Fruit fly (Drosophila melanogaster) whole organism, embryonic: Measurements from ENCODE around the gene CG4278.
A peak's percentile ranks its signal among the peaks of the same experiment; 100 is the strongest.

Experiments used
- Antp ChIP-seq: fragments of 200-800 bp; sonication (Bioruptor generic); optimal IDR thresholded peaks from 3 replicates; lab custom pipeline; 2016; ENCODE audit warnings: missing biosample characterization, missing genetic modification characterization
- CG10979 ChIP-seq: fragments of 200-800 bp; sonication (Bioruptor generic); optimal IDR thresholded peaks from 2 replicates; lab custom pipeline; 2018; ENCODE audit warnings: missing biosample characterization, mild to moderate bottlenecking, missing genetic modification characterization, moderate library complexity
- CG12391 ChIP-seq: fragments of 200-800 bp; sonication (Bioruptor generic); optimal IDR thresholded peaks from 3 replicates; lab custom pipeline; 2018; ENCODE audit warnings: missing biosample characterization, mild to moderate bottlenecking, missing genetic modification characterization, moderate library complexity
- CG1529 ChIP-seq: fragments of 200-800 bp; sonication (Bioruptor generic); optimal IDR thresholded peaks from 3 replicates; lab custom pipeline; 2018; ENCODE audit warnings: missing biosample characterization, missing genetic modification characterization
- CG17328 ChIP-seq: fragments of 200-800 bp; sonication (Bioruptor generic); IDR thresholded peaks from 2 replicates; pipeline ENCODE4 v1.3.6; 2022; ENCODE audit warnings: missing biosample characterization, missing genetic modification characterization
- CG17359 ChIP-seq: fragments of 200-800 bp; sonication (Bioruptor generic); optimal IDR thresholded peaks from 3 replicates; lab custom pipeline; 2018; ENCODE audit warnings: missing biosample characterization, mild to moderate bottlenecking, missing genetic modification characterization, moderate library complexity
- CG17361 ChIP-seq: fragments of 200-800 bp; sonication (Bioruptor generic); IDR thresholded peaks from 3 replicates; pipeline ENCODE4 v1.3.6; 2022; ENCODE audit warnings: missing biosample characterization, missing genetic modification characterization
- CG17912 ChIP-seq: fragments of 200-800 bp; sonication (Bioruptor generic); optimal IDR thresholded peaks from 2 replicates; lab custom pipeline; 2018; ENCODE audit warnings: missing biosample characterization, mild to moderate bottlenecking, missing genetic modification characterization
- CG31224 ChIP-seq: fragments of 200-800 bp; sonication (Bioruptor generic); IDR thresholded peaks from 2 replicates; pipeline ENCODE4 v1.3.6; 2022; ENCODE audit warnings: missing biosample characterization, missing genetic modification characterization
- CG5245 ChIP-seq: fragments of 200-800 bp; sonication (Bioruptor generic); optimal IDR thresholded peaks from 3 replicates; lab custom pipeline; 2016; ENCODE audit warnings: missing biosample characterization, missing genetic modification characterization
- CG5953 ChIP-seq: fragments of 200-800 bp; sonication (Bioruptor generic); IDR thresholded peaks from 2 replicates; pipeline ENCODE4 v1.3.6; 2022; ENCODE audit warnings: missing biosample characterization, missing genetic modification characterization
- CG6272 ChIP-seq: fragments of 200-800 bp; sonication (Bioruptor generic); IDR thresholded peaks from 2 replicates; pipeline ENCODE4 v1.3.6; 2022; ENCODE audit warnings: missing biosample characterization, missing genetic modification characterization
- CG6791 ChIP-seq: fragments of 200-800 bp; sonication (Bioruptor generic); IDR thresholded peaks from 3 replicates; pipeline ENCODE4 v1.3.6; 2022; ENCODE audit warnings: missing biosample characterization, missing genetic modification characterization; ENCODE audit not compliant: partially characterized antibody
- CG8924 ChIP-seq: fragments of 200-800 bp; optimal IDR thresholded peaks from 3 replicates; lab custom pipeline; 2019; ENCODE audit warnings: missing biosample characterization, mild to moderate bottlenecking, missing genetic modification characterization, moderate library complexity
- CoRest ChIP-seq: fragments of 200-800 bp; sonication (Bioruptor generic); optimal IDR thresholded peaks from 3 replicates; lab custom pipeline; 2018; ENCODE audit warnings: missing biosample characterization, mild to moderate bottlenecking, missing genetic modification characterization, moderate library complexity
- D19A ChIP-seq: fragments of 200-800 bp; optimal IDR thresholded peaks from 3 replicates; lab custom pipeline; 2019; ENCODE audit warnings: missing biosample characterization, mild to moderate bottlenecking, missing genetic modification characterization, moderate library complexity
- Dip3 ChIP-seq: fragments of 200-800 bp; sonication (Bioruptor generic); optimal IDR thresholded peaks from 3 replicates; lab custom pipeline; 2016; ENCODE audit warnings: missing biosample characterization, missing genetic modification characterization
- Dref ChIP-seq: fragments of 200-800 bp; sonication (Bioruptor generic); IDR thresholded peaks from 2 replicates; pipeline ENCODE4 v1.3.6; 2022; ENCODE audit warnings: missing biosample characterization, missing genetic modification characterization
- E2f1 ChIP-seq: fragments of 200-800 bp; sonication (Bioruptor generic); IDR thresholded peaks from 2 replicates; pipeline ENCODE4 v1.3.6; 2022; ENCODE audit warnings: missing biosample characterization, missing genetic modification characterization
- GATAe ChIP-seq: fragments of 200-800 bp; sonication (Bioruptor generic); conservative IDR thresholded peaks from 2 replicates; pipeline ENCODE4 v1.3.6; 2022; ENCODE audit warnings: missing biosample characterization, missing genetic modification characterization
- Gug ChIP-seq: fragments of 200-800 bp; sonication (Bioruptor generic); IDR thresholded peaks from 4 replicates; pipeline ENCODE4 v1.3.6; 2022; ENCODE audit warnings: missing biosample characterization, missing genetic modification characterization
- Mrtf ChIP-seq: fragments of 200-800 bp; sonication (Bioruptor generic); IDR thresholded peaks from 3 replicates; pipeline ENCODE4 v1.3.6; 2022; ENCODE audit warnings: missing biosample characterization, missing genetic modification characterization
- NC2α ChIP-seq: fragments of 200-800 bp; sonication (Bioruptor generic); optimal IDR thresholded peaks from 2 replicates; lab custom pipeline; 2016; ENCODE audit warnings: missing biosample characterization, missing genetic modification characterization
- NC2β ChIP-seq: fragments of 200-800 bp; sonication (Bioruptor generic); optimal IDR thresholded peaks from 2 replicates; lab custom pipeline; 2016; ENCODE audit warnings: missing biosample characterization, missing genetic modification characterization
- Tbp ChIP-seq: fragments of >200 bp; optimal IDR thresholded peaks from 2 replicates; lab custom pipeline; 2018; ENCODE audit warnings: missing biosample characterization, missing genetic modification characterization
- Xbp1 ChIP-seq: fragments of 200-800 bp; sonication (Bioruptor generic); optimal IDR thresholded peaks from 3 replicates; lab custom pipeline; 2016; ENCODE audit warnings: missing biosample characterization, mild to moderate bottlenecking, missing genetic modification characterization
- ab ChIP-seq: fragments of 200-800 bp; sonication (Bioruptor generic); optimal IDR thresholded peaks from 2 replicates; lab custom pipeline; 2016; ENCODE audit warnings: missing biosample characterization, missing genetic modification characterization
- ac ChIP-seq: fragments of 200-800 bp; sonication (Bioruptor generic); optimal IDR thresholded peaks from 3 replicates; lab custom pipeline; 2017; ENCODE audit warnings: missing biosample characterization, mild to moderate bottlenecking, missing genetic modification characterization
- ara ChIP-seq: fragments of 200-800 bp; sonication (Bioruptor generic); IDR thresholded peaks from 2 replicates; pipeline ENCODE4 v1.3.6; 2022; ENCODE audit warnings: missing biosample characterization, missing genetic modification characterization
- cas ChIP-seq: fragments of 200-800 bp; sonication (Bioruptor generic); IDR thresholded peaks from 2 replicates; pipeline ENCODE4 v1.3.6; 2022; ENCODE audit warnings: missing biosample characterization, missing genetic modification characterization
- crol ChIP-seq: fragments of 200-800 bp; sonication (Bioruptor generic); IDR thresholded peaks from 2 replicates; pipeline ENCODE4 v1.3.6; 2022; ENCODE audit warnings: missing biosample characterization, missing genetic modification characterization
- dati ChIP-seq: fragments of 200-800 bp; sonication (Bioruptor generic); IDR thresholded peaks from 2 replicates; pipeline ENCODE4 v1.3.6; 2022; ENCODE audit warnings: missing biosample characterization, missing genetic modification characterization
- disco-r ChIP-seq: fragments of 200-800 bp; sonication (Bioruptor generic); optimal IDR thresholded peaks from 2 replicates; lab custom pipeline; 2016; ENCODE audit warnings: missing biosample characterization, missing genetic modification characterization
- dmrt11E ChIP-seq: fragments of 200-800 bp; sonication (Bioruptor generic); optimal IDR thresholded peaks from 3 replicates; lab custom pipeline; 2018; ENCODE audit warnings: missing biosample characterization, mild to moderate bottlenecking, missing genetic modification characterization, moderate library complexity
- emc ChIP-seq: fragments of 200-800 bp; sonication (Bioruptor generic); optimal IDR thresholded peaks from 2 replicates; lab custom pipeline; 2016; ENCODE audit warnings: missing biosample characterization, missing genetic modification characterization
- fd64A ChIP-seq: fragments of 200-800 bp; sonication (Bioruptor generic); optimal IDR thresholded peaks from 3 replicates; lab custom pipeline; 2018; ENCODE audit warnings: missing biosample characterization, mild to moderate bottlenecking, missing genetic modification characterization
- ind ChIP-seq: fragments of 200-800 bp; sonication (Bioruptor generic); optimal IDR thresholded peaks from 3 replicates; lab custom pipeline; 2016; ENCODE audit warnings: missing biosample characterization, missing genetic modification characterization
- kah ChIP-seq: fragments of 200-800 bp; sonication (Bioruptor generic); optimal IDR thresholded peaks from 2 replicates; lab custom pipeline; 2018; ENCODE audit warnings: missing biosample characterization, mild to moderate bottlenecking, missing genetic modification characterization
- kay ChIP-seq: fragments of 200-800 bp; sonication (Bioruptor generic); optimal IDR thresholded peaks from 2 replicates; lab custom pipeline; 2016; ENCODE audit warnings: missing biosample characterization, missing genetic modification characterization
- knrl ChIP-seq: fragments of 200-800 bp; sonication (Bioruptor generic); IDR thresholded peaks from 3 replicates; pipeline ENCODE4 v1.3.6; 2022; ENCODE audit warnings: missing biosample characterization, missing genetic modification characterization; ENCODE audit not compliant: partially characterized antibody
- lab ChIP-seq: fragments of 200-800 bp; sonication (Bioruptor generic); optimal IDR thresholded peaks from 3 replicates; lab custom pipeline; 2017; ENCODE audit warnings: missing biosample characterization, missing genetic modification characterization, mild to moderate bottlenecking, moderate library complexity, missing genetic modification reagents
- nau ChIP-seq: fragments of 200-800 bp; sonication (Bioruptor generic); optimal IDR thresholded peaks from 3 replicates; lab custom pipeline; 2017; ENCODE audit warnings: missing biosample characterization, mild to moderate bottlenecking, missing genetic modification characterization, missing genetic modification reagents
- nerfin-1 ChIP-seq: fragments of 200-800 bp; sonication (Bioruptor generic); optimal IDR thresholded peaks from 3 replicates; lab custom pipeline; 2019; ENCODE audit warnings: missing biosample characterization, mild to moderate bottlenecking, missing genetic modification characterization, moderate library complexity
- pb ChIP-seq: fragments of 200-800 bp; sonication (Bioruptor generic); optimal IDR thresholded peaks from 3 replicates; lab custom pipeline; 2016; ENCODE audit warnings: missing biosample characterization, missing genetic modification characterization
- peb ChIP-seq: fragments of 200-800 bp; sonication (Bioruptor generic); IDR thresholded peaks from 2 replicates; pipeline ENCODE4 v1.3.6; 2022; ENCODE audit warnings: missing biosample characterization, missing genetic modification characterization
- phol ChIP-seq: fragments of 200-800 bp; sonication (Bioruptor generic); optimal IDR thresholded peaks from 3 replicates; lab custom pipeline; 2018; ENCODE audit warnings: missing biosample characterization, mild to moderate bottlenecking, missing genetic modification characterization, moderate library complexity
- pnt ChIP-seq: fragments of 200-800 bp; sonication (Bioruptor generic); optimal IDR thresholded peaks from 3 replicates; lab custom pipeline; 2016; ENCODE audit warnings: missing biosample characterization, missing genetic modification characterization
- pros ChIP-seq: fragments of 200-800 bp; sonication (Bioruptor generic); optimal IDR thresholded peaks from 3 replicates; lab custom pipeline; 2019; ENCODE audit warnings: missing biosample characterization, mild to moderate bottlenecking, missing genetic modification characterization, moderate library complexity
- sd ChIP-seq: fragments of 200-800 bp; sonication (Bioruptor generic); optimal IDR thresholded peaks from 3 replicates; lab custom pipeline; 2018; ENCODE audit warnings: missing biosample characterization, mild to moderate bottlenecking, missing genetic modification characterization, moderate library complexity
- shn ChIP-seq: fragments of 200-800 bp; sonication (Bioruptor generic); optimal IDR thresholded peaks from 3 replicates; lab custom pipeline; 2016; ENCODE audit warnings: missing biosample characterization, missing genetic modification characterization
- tio ChIP-seq: fragments of 200-800 bp; sonication (Bioruptor generic); optimal IDR thresholded peaks from 2 replicates; lab custom pipeline; 2017; ENCODE audit warnings: missing biosample characterization, missing genetic modification characterization, inconsistent platforms
- trh ChIP-seq: fragments of 200-800 bp; sonication (Bioruptor generic); optimal IDR thresholded peaks from 2 replicates; lab custom pipeline; 2016; ENCODE audit warnings: missing biosample characterization, missing genetic modification characterization

CG4278 gene

dm6 chr2L:16329102-16329520 is 2.2 kb downstream of the CG4278 start, which contains the start of gene mRpL4 (continued):
- no peak for TF ChIP-seq CG17359 (tag; lab: Kevin White, UChicago)
- peak; percentile 57 for TF ChIP-seq CG8924 (tag; lab: Kevin White, UChicago)
- peak; percentile 50 for TF ChIP-seq CG10979 (tag; lab: Kevin White, UChicago)
- peak; percentile 66 for TF ChIP-seq CG31224 (GFP tag; lab: Robert Waterston, UW)
- TF ChIP-seq phol (tag; lab: Kevin White, UChicago), result peak; percentile 79
- TF ChIP-seq Dip3, result peak; percentile 89
- peak; percentile 47 for TF ChIP-seq ab (GFP tag; lab: Kevin White, UChicago)
- TF ChIP-seq D19A (tag; lab: Kevin White, UChicago), result peak; percentile 37
- TF ChIP-seq Antp (GFP tag; lab: Kevin White, UChicago), result peak; percentile 88
- peak; percentile 72 for TF ChIP-seq CG12391
- peak; percentile 13 for TF ChIP-seq NC2α (GFP tag; lab: Kevin White, UChicago)
- peak; percentile 52 for TF ChIP-seq pb (GFP tag; lab: Kevin White, UChicago)
- TF ChIP-seq Xbp1, result peak; percentile 81
- no peak for TF ChIP-seq nau (GFP tag; lab: Kevin White, UChicago)
- peak; percentile 54 for TF ChIP-seq trh
- TF ChIP-seq emc (GFP tag; lab: Kevin White, UChicago), result no peak
- TF ChIP-seq dati (GFP tag; lab: Robert Waterston, UW), result no peak
- no peak for TF ChIP-seq ac
- no peak for TF ChIP-seq Tbp (GFP tag; lab: Kevin White, UChicago)
- peak; percentile 76 for TF ChIP-seq shn (GFP tag; lab: Kevin White, UChicago)
- peak; percentile 97 for TF ChIP-seq Dref (GFP tag; lab: Robert Waterston, UW)
- no peak for TF ChIP-seq peb (GFP tag; lab: Robert Waterston, UW)
- peak; percentile 60 for TF ChIP-seq NC2β (GFP tag; lab: Kevin White, UChicago)
- TF ChIP-seq ara (GFP tag; lab: Robert Waterston, UW), result peak; percentile 52; the same call in 1 of the 2 replicates
- TF ChIP-seq Gug (GFP tag; lab: Robert Waterston, UW), result peak; percentile 84
- TF ChIP-seq crol, result no peak
- no peak for TF ChIP-seq nerfin-1
- TF ChIP-seq kah, result no peak
- peak; percentile 99 for TF ChIP-seq knrl (GFP tag; lab: Robert Waterston, UW)
- TF ChIP-seq kay, result peak; percentile 69
- peak; percentile 75 for TF ChIP-seq pnt
- no peak for TF ChIP-seq CG1529
- no peak for TF ChIP-seq lab
- TF ChIP-seq sd (tag; lab: Kevin White, UChicago), result no peak
- peak; percentile 56 for TF ChIP-seq CoRest
- peak; percentile 75 for TF ChIP-seq ind (GFP tag; lab: Kevin White, UChicago)
- TF ChIP-seq dmrt11E (tag; lab: Kevin White, UChicago), result peak; percentile 46
- peak; percentile 53 for TF ChIP-seq tio (GFP tag; lab: Kevin White, UChicago)
- peak; percentile 50; the same call in 1 of the 2 replicates for TF ChIP-seq CG17328 (GFP tag; lab: Robert Waterston, UW)
- TF ChIP-seq CG17912, result no peak
- TF ChIP-seq cas (GFP tag; lab: Robert Waterston, UW), result peak; percentile 64; the same call in 1 of the 2 replicates
- peak; percentile 99 for TF ChIP-seq CG6791 (GFP tag; lab: Robert Waterston, UW)
- peak; percentile 41 for TF ChIP-seq CG5245 (GFP tag; lab: Kevin White, UChicago)
- peak; percentile 69; the same call in 2 of the 3 replicates for TF ChIP-seq CG17361 (GFP tag; lab: Robert Waterston, UW)
- no peak; the same call in 2 of the 3 replicates for TF ChIP-seq Mrtf (GFP tag; lab: Robert Waterston, UW)
- TF ChIP-seq fd64A (GFP tag; lab: Kevin White, UChicago), result no peak
- TF ChIP-seq GATAe (GFP tag; lab: Robert Waterston, UW), result no peak
- peak; percentile 70 for TF ChIP-seq E2f1 (GFP tag; lab: Robert Waterston, UW)
- no peak for TF ChIP-seq pros (GFP tag; lab: Kevin White, UChicago)
- peak; percentile 74 for TF ChIP-seq CG6272 (GFP tag; lab: Robert Waterston, UW)
- TF ChIP-seq CG5953 (GFP tag; lab: Robert Waterston, UW), result peak; percentile 51; the same call in 1 of the 2 replicates
- TF ChIP-seq disco-r, result peak; percentile 35
